Fruit fly (Drosophila melanogaster) S2 (cell line): Measurements from ENCODE around the gene CycD.

Source experiments
- CG8478 ChIP-seq: fragments of >200 bp; optimal IDR thresholded peaks from 2 replicates; lab custom pipeline; 2018
- CTCF ChIP-seq, 2 experiments: fragments of >200 bp; optimal IDR thresholded peaks; 2 replicates each; lab custom pipeline; 2018

CycD gene

DNA sequence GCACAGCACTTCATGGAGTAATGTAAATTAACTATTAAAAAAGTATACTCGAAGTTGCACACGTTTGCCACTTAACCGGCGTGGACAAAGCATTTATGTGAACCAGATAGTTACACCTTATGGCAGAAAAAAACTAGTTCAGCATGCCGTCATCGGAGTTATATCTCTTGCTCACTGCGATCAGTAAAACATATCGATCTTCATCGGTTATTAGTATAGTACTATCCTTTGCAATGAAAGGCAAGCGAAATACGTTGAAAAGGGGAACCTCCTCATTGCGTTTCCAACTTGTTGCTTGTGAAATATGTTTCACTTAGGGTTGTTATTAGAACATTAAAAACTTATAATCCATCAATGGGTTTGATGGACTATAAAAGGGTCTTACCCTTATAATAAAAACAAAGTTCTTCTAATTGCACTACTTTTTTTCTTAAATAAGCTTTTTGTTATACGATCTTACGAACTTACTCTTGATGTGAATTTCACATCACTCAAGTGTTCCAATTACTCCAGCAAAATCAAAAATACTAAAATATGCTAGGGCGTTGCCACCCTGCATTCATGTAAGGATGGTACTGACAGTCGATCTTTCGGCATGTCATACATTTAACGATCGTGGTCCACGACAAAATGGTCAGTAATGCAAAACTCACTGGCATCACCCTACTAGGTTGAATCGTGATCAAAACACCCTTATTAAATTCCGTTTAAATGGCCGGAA lies at the start of gene CycD:
Gene CycD, minus strand, starts transcription at position 113 of the 721 bp plus-strand sequence.
- TF ChIP-seq CG8478 (lab: Kevin White, UChicago) (no peak), CTCF (optimal IDR thresholded peaks at IDR 0.05; lab: Kevin White, UChicago) (no peak)

DNA sequence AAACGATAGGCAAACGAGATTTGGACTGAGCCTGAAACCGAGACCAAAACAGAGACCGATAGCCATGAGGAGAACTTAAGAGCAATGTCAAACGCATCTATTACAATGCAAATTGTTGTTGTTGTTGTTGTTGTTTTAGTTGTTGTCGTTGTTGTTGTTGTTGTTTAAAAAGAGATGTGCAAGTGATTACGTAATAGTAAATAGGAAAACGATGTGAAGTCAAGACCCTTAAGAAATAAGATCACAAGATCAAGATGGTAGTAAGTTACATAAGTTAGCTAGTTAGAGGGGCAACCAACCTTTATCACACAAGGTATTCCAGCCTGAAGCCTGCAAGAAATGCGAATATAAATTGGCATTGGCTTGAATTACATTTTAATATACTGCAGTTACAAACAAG lies 40.6 kb upstream of the CycD start:
- TF ChIP-seq CG8478 (lab: Kevin White, UChicago) (no peak), CTCF (optimal IDR thresholded peaks at IDR 0.05; lab: Kevin White, UChicago) (no peak)

DNA sequence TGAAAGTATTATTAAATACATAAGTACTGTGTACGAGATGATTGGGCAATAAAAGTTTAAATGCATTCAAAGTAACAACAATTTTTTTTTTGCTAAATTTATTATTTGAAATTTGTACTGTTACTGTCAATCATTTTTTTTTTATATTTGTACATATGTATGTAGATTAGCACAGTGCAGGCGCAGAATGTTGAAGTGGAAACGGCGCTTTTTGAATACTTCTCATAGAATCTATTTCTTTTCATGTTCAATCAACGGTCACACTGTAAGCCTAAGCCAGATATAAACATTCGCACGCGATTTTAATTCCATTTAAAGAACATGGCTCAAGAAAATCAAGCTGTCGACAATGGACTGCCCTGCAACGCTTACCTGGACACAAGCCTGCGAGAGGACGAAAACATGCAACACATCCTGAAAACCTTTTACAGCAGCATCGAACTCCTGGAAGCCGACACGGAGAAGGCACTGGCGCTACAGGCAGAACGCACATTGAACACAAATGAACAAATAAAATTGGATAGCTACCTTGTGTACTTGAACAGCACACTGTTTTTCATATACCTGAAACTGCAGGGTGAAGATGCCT lies 35.4 kb upstream of the CycD start, which contains the start of gene Rrp47:
Gene Rrp47, plus strand, starts transcription at position 163 of the 589 bp plus-strand sequence.
- TF ChIP-seq CTCF (optimal IDR thresholded peaks at IDR 0.05; lab: Kevin White, UChicago) (no peak), CG8478 (lab: Kevin White, UChicago) (no peak)

DNA sequence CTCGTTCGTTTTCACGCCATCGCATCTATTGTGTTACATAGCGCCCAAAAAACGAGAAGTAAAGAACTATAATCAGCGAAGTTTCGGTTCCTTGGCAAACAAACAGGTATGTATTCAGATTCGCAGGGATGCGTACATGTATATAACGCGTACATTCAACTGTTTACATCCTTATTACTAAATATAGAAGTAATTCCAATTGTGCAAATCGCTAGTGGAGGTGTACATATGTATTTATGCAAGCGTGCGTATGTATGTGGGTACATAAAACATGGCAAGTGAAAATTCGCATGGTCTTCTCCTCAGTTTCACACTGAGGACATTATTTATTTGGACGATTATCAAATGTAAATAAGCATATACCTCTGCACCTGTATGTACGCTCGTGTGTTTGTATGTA lies 32.1 kb upstream of the CycD start:
- no peak for TF ChIP-seq CG8478 (lab: Kevin White, UChicago)
- TF ChIP-seq CTCF (optimal IDR thresholded peaks at IDR 0.05; lab: Kevin White, UChicago): no peak

DNA sequence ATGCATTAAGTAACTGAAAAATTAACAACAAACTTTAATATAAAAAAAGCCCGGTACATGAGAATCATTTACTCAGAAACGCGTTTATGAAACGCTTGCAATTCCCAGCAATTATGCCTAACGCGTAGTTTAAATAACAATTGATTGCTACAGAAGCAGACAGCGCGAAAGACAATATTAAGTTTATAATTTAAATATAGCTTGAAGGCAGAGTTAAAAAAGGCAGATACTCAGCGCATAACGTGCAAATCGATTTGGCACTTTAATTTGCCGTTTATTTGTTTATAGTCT lies 31.4 kb upstream of the CycD start, which contains the start of gene CG8924:
Gene CG8924, plus strand, starts transcription at position 122 of the 291 bp plus-strand sequence.
- TF ChIP-seq CG8478 (lab: Kevin White, UChicago): no peak
- TF ChIP-seq CTCF (optimal IDR thresholded peaks at IDR 0.05; lab: Kevin White, UChicago): no peak

DNA sequence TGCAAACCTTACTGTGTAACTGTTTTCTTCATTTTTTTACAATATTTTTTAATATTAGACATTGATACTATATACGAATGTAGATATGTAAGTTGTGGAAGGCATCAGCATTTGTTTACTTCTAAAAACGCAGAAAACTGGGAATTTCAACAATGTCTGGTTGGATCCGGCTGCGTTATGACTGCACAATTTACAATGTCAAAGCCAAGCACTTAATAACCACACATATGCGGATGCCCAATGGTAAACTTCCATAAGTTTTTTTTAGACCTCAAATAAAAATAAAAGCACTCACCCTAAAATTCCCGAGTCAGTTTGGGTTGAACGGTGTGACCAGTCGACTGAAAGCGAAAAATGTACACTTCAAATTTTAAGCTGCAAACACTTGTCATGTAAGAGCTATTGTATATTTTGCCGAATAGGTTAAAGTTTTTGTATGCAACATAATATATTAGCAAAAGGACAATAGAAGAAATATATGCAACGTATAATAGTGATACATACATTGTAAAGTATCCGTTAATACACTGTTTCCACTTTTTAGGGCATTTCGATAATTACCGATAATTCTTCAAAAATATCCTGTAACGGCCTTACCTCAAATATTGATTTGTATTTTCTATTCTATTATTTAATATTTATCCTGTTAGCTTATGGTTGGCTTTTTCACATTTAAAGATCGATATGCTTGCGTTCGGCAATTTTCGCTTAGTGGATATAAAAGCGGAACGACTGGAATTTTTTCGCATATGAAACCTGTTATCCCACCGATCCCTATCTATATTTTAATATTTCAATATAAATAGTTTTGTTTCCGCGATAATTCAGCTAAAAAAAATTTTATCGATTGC lies 30.9 kb upstream of the CycD start, which contains the start of gene Stim:
Gene Stim, minus strand, starts transcription at position 347 of the 851 bp plus-strand sequence.
- TF ChIP-seq CTCF (optimal IDR thresholded peaks at IDR 0.05; lab: Kevin White, UChicago) (no peak), CG8478 (lab: Kevin White, UChicago) (no peak)

DNA sequence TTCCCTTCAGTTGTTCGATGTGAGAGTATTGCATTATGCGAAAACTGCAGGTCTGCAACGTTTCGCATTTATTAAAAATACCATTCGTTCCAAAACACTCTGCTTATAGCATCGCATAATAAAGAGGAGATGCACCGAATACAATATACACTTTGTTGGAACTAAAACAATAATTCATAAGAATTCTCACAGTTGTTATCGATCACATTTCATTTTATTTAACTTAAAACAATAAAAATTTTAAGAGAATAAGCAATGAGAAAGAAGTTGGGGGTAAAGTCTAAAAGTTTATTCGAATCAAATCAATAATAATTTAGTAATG lies 24.7 kb upstream of the CycD start:
- TF ChIP-seq CTCF (optimal IDR thresholded peaks at IDR 0.05; lab: Kevin White, UChicago) (no peak), CG8478 (lab: Kevin White, UChicago) (no peak)

DNA sequence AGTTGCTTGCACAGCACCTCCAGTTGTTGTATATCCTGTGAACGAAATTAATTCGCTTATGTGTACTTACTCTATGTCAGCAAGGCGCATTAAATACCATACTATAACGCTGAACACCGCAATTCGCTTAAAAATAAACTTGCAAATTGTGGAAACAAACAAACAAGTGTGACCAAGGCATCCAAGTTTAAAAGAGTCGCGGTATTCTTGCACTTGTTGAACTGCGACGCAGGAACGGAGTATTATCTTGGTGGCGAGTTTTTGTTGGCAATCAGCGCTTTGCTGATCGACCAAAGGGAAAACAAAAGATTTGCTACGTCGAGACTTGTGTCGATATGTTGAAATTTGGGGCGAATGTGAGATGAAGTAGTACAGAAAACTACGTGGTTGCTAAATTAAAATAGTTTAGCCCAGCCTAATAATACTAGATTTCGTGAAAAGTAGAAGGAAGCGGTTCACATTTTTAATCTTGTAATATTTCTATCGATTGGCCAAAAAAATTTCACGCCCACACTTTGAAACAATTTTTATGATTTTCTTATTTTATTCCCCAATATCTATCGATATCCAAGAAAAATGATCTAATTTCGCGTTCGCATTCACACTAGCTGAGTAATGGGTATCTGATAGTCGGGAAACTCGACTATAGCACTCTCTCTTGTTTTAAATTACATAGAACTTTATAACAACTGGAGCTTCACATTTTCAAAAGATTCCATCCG lies 24.2 kb upstream of the CycD start, which contains the start of gene Ranbp16:
Gene Ranbp16, minus strand, starts transcription at position 364 of the 722 bp plus-strand sequence.
- TF ChIP-seq CG8478 (lab: Kevin White, UChicago) (no peak), CTCF (optimal IDR thresholded peaks at IDR 0.05; lab: Kevin White, UChicago) (no peak)

DNA sequence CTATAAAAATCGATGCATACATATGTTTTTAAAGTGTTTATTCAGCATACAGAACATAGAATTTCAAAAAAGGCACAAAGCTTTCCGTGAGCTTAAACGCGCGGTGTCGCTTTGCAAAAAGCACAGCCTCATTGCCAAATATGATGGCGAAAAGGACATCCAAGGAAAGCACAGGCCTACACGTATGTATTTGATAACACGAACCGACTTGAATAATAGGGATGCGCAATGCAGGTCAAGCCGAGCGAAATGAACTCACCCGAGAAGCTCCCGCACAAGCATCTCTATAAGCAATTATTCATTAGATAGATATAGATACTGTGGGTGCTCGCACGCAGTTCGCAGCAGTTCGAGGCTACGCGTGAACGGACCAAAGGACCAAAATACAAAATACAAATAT lies 15.3 kb upstream of the CycD start, which contains the start of gene Lcch3:
Gene Lcch3, plus strand, starts transcription at position 301 of the 400 bp plus-strand sequence.
- TF ChIP-seq CTCF (optimal IDR thresholded peaks at IDR 0.05; lab: Kevin White, UChicago) (no peak), CG8478 (lab: Kevin White, UChicago) (no peak)

DNA sequence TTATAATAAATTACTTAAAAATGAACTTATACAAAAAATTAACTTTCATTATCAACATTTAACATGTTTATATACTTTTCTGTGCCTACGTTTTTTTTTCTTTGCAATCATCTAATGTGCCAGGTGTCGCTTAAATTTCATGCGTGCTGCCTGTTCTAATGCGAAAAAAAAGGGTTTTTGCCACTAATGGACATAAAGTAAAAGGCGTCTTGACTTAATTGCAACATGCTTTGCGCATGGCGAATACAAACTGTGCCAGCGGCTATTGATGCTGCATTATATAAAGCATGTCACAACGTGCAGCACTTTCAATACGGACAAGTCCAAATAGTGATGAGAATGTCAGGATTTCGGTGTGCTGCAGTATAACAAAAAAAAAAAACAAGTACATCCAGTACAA lies 12.2 kb upstream of the CycD start, which contains the start of gene CG8916:
Gene CG8916, plus strand, starts transcription at position 301 of the 400 bp plus-strand sequence.
- TF ChIP-seq CG8478 (lab: Kevin White, UChicago) (no peak), CTCF (optimal IDR thresholded peaks at IDR 0.05; lab: Kevin White, UChicago) (no peak)

DNA sequence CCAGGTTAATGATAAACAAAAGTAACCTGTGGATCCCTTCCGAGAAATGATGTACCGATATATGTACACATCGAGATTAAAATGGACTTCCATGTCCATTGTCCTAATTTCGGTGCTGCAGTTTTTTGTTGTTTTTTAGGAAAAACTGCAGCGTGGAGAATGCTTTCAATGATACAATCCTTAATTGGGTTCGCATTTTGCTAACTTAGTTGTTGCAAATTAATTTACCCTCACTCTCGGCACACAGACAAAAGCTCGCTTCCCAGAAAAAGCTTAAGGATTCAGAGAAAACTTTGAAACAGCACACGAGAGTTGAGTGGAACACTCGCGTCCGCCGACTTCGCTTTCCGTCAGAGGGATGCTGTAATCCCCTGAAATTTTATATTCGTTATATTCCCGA lies 1.1 kb upstream of the CycD start, which contains the start of gene Lrp4:
Gene Lrp4, plus strand, starts transcription at position 301 of the 400 bp plus-strand sequence.
- TF ChIP-seq CTCF (optimal IDR thresholded peaks at IDR 0.05; lab: Kevin White, UChicago): no peak
- TF ChIP-seq CG8478 (lab: Kevin White, UChicago): no peak

DNA sequence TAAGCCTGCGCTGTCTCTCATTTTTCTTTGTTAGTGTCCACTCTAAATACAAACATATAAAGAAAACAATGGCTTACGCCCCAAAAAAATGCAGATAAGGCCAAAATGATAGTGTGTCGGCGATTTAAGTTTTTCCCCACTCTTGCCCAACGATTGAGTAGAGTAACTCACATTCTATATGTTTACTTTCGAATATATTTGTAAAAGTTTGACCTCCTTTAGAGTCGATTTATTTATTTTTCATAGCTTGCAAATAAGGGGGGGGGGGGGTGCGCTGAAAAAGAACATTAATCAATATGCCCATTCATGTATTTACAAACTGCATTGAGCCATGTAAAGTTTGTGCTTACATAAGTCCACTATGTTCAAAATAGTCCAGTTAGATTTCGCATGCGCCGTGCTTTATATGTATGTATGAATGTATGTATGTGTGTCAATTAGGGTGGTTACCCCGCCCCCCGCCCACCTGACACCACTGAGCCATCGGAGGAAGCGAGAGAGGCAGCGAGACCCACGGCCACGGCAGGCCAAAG lies 15.7 kb downstream of the CycD start:
- no peak for TF ChIP-seq CG8478 (lab: Kevin White, UChicago)
- TF ChIP-seq CTCF (optimal IDR thresholded peaks at IDR 0.05; lab: Kevin White, UChicago): no peak

DNA sequence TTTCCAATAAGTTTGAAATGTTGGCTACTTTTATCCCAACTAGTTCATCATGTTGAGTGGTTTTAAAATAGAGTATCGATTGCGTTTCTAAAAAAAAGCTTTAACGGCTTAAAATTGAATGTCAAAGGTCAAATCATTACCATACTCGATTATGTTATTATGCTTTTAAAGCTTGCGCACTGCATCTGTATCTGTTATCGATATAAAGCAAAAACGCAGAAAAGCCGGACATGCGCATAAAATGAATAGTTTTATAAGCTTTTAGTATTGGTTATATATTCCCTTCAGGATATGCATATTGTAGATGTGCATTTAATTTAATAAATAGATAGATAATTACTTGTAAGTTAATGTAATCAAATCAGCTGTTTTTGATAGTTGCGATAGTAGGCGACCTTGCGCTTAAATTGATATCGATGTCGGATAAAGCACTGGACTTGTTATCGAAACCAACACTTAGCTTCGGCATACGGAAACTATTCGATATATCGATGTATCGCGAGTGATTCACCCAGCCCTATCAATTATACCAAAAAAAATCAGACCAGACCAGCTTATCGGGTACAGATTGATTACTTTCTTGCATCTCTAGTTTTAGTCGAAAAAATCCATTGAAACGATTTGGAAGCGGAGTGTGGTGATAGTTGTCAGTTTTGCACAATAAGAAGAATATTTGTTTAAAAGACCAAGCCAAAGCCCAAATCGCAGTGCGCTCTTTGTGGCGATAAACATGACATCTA lies 17.7 kb downstream of the CycD start, which contains the start of gene shi:
Gene shi, plus strand, starts transcription at position 511 of the 740 bp plus-strand sequence.
- TF ChIP-seq CTCF (optimal IDR thresholded peaks at IDR 0.05; lab: Kevin White, UChicago): no peak
- TF ChIP-seq CG8478 (lab: Kevin White, UChicago): no peak
